Worm (Caenorhabditis elegans): ENCODE results near the gene srr-1.

Gene srr-1

ce11 chrV:13070278-13070677 is 16.7 kb upstream of the srr-1 start:
- TF ChIP-seq nhr-6 (tag; optimal IDR thresholded peaks at IDR 0.05), result no peak
- TF ChIP-seq R02D3.7 (tag; optimal IDR thresholded peaks at IDR 0.05), result no peak
- TF ChIP-seq lin-11 (tag; optimal IDR thresholded peaks at IDR 0.05), result no peak
- TF ChIP-seq zag-1 (tag; optimal IDR thresholded peaks at IDR 0.05), result no peak
- TF ChIP-seq sma-3 (GFP tag; optimal IDR thresholded peaks at IDR 0.05), result no peak
- TF ChIP-seq lin-13 (GFP tag; optimal IDR thresholded peaks at IDR 0.05), result no peak
- TF ChIP-seq ZK546.5 (tag; optimal IDR thresholded peaks at IDR 0.05), result no peak
- no peak for TF ChIP-seq sma-9 (GFP tag; optimal IDR thresholded peaks at IDR 0.05)
- TF ChIP-seq sma-9 (tag; optimal IDR thresholded peaks at IDR 0.05), result no peak
- no peak for TF ChIP-seq nhr-21 (tag; optimal IDR thresholded peaks at IDR 0.05)
- no peak for TF ChIP-seq egl-27 (tag; optimal IDR thresholded peaks at IDR 0.05)
- no peak for TF ChIP-seq nhr-23 (tag; optimal IDR thresholded peaks at IDR 0.05)
- TF ChIP-seq dmd-4 (tag; optimal IDR thresholded peaks at IDR 0.05), result no peak
- TF ChIP-seq nhr-11 (tag; optimal IDR thresholded peaks at IDR 0.05), result no peak
- TF ChIP-seq F13H6.1 (tag; optimal IDR thresholded peaks at IDR 0.05), result no peak
- TF ChIP-seq alr-1 (tag; optimal IDR thresholded peaks at IDR 0.05), result no peak
- TF ChIP-seq C34F6.9 (tag; optimal IDR thresholded peaks at IDR 0.05), result no peak
- TF ChIP-seq crh-2 (tag; optimal IDR thresholded peaks at IDR 0.05), result no peak
- TF ChIP-seq lsy-2 (tag; optimal IDR thresholded peaks at IDR 0.05), result no peak
- no peak for TF ChIP-seq lin-39 (tag; optimal IDR thresholded peaks at IDR 0.05)
- no peak for TF ChIP-seq aly-2 (tag; optimal IDR thresholded peaks at IDR 0.05)

- TF ChIP-seq unc-39 (tag; optimal IDR thresholded peaks at IDR 0.05) (no peak), fos-1 (tag; optimal IDR thresholded peaks at IDR 0.05) (no peak), mab-5 (tag; optimal IDR thresholded peaks at IDR 0.05) (no peak), nhr-129 (tag; optimal IDR thresholded peaks at IDR 0.05) (no peak), Y55F3AM.14 (GFP tag; optimal IDR thresholded peaks at IDR 0.05) (no peak), ztf-4 (tag; optimal IDR thresholded peaks at IDR 0.05) (no peak)
These were observed 10.6 kb upstream of the srr-1 start for ce11 chrV:13064164-13064563.

- TF ChIP-seq gmeb-1 (tag; optimal IDR thresholded peaks at IDR 0.05) (no peak), elt-1 (tag; optimal IDR thresholded peaks at IDR 0.05) (no peak), nhr-21 (tag; optimal IDR thresholded peaks at IDR 0.05) (no peak), ceh-82 (tag; optimal IDR thresholded peaks at IDR 0.05) (no peak), mdl-1 (tag; optimal IDR thresholded peaks at IDR 0.05) (no peak), mab-5 (tag; optimal IDR thresholded peaks at IDR 0.05) (no peak), ama-1 (optimal IDR thresholded peaks at IDR 0.05) (no peak), skn-1 (tag; optimal IDR thresholded peaks at IDR 0.05) (no peak), fos-1 (tag; optimal IDR thresholded peaks at IDR 0.05) (no peak), dmd-4 (tag; optimal IDR thresholded peaks at IDR 0.05) (no peak), nhr-25 (tag; optimal IDR thresholded peaks at IDR 0.05) (no peak), nhr-12 (tag; optimal IDR thresholded peaks at IDR 0.05) (no peak), nhr-10 (tag; optimal IDR thresholded peaks at IDR 0.05) (no peak)
These were observed 9.9 kb upstream of the srr-1 start for ce11 chrV:13063402-13063801.

ce11 chrV:13061836-13062235 is 8.3 kb upstream of the srr-1 start, which contains the start of gene F42E8.1:
F42E8.1 (plus strand) TSS chrV:13062136.
- TF ChIP-seq nhr-23 (tag; optimal IDR thresholded peaks at IDR 0.05) (no peak), unc-55 (GFP tag; optimal IDR thresholded peaks at IDR 0.05) (no peak), crh-2 (tag; optimal IDR thresholded peaks at IDR 0.05) (no peak), ztf-11 (tag; optimal IDR thresholded peaks at IDR 0.05) (no peak)

ce11 chrV:13049149-13049610 is 4.4 kb downstream of the srr-1 start, which contains the start of gene W07G4.8:
W07G4.8 (minus strand) TSS chrV:13049560.
- no peak for TF ChIP-seq egl-27 (tag; optimal IDR thresholded peaks at IDR 0.05)
- peak; percentile 50 for TF ChIP-seq sma-9 (GFP tag; optimal IDR thresholded peaks at IDR 0.05)
- TF ChIP-seq sma-9 (tag; optimal IDR thresholded peaks at IDR 0.05), result no peak
- peak; percentile 10 for TF ChIP-seq gmeb-1 (tag; optimal IDR thresholded peaks at IDR 0.05)
- peak; percentile 62 for TF ChIP-seq fos-1 (tag; optimal IDR thresholded peaks at IDR 0.05)

Data from whole organism, L2 larva.